2 worm cellular contexts compared by ENCODE assay signal in the genomic region with DNA sequence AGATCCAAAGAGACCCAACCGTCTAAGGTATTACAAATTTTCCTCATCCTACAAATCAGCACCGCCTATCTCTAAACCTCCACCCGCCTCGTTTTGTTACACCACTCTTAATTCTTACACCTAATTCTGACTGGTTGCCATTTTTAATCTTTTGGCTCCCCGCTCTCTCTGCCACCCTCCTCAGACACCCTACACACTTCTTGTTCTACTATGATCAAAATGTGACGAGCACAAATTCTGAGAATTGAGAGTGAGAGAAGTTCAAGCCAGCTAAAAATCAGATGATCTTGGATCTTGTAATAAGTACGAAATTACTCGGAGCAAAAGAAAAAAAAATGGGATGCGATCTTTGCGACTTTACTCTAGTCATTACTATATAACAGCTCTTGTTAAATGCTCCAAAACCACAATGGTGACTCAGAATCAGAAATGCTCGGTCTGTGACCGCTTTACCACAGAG.
TF ChIP-seq lines count a peak whose summit lies in the region.

A gene (plus strand): TSS at position 410 of the 460 bp plus-strand sequence.

TF ChIP-seq in whole organism, L1 larva, 84 proteins besides CTCF, POLR2A, EP300 and RAD21:
- TF ChIP-seq nhr-12 (tag; optimal IDR thresholded peaks at IDR 0.05; lab: Kevin White, UChicago) (no peak), tlp-1 (tag; optimal IDR thresholded peaks at IDR 0.05; lab: Kevin White, UChicago) (no peak), nhr-90 (tag; optimal IDR thresholded peaks at IDR 0.05; lab: Kevin White, UChicago; ENCODE audit: poor library complexity) (no peak), zag-1 (tag; optimal IDR thresholded peaks at IDR 0.05; lab: Kevin White, UChicago) (no peak), fos-1 (tag; optimal IDR thresholded peaks at IDR 0.05; lab: Kevin White, UChicago) (no peak), snu-23 (GFP tag; optimal IDR thresholded peaks at IDR 0.05; lab: Kevin White, UChicago) (no peak), sup-37 (GFP tag; optimal IDR thresholded peaks at IDR 0.05; lab: Kevin White, UChicago) (no peak), unc-86 (tag; optimal IDR thresholded peaks at IDR 0.05; lab: Kevin White, UChicago) (no peak), fkh-8 (tag; optimal IDR thresholded peaks at IDR 0.05; lab: Kevin White, UChicago) (peak; percentile 90), egl-27 (tag; optimal IDR thresholded peaks at IDR 0.05; lab: Kevin White, UChicago) (no peak), blmp-1 (tag; optimal IDR thresholded peaks at IDR 0.05; lab: Kevin White, UChicago) (no peak), fkh-4 (tag; optimal IDR thresholded peaks at IDR 0.05; lab: Kevin White, UChicago; ENCODE audit: borderline replicate concordance) (no peak), pax-3 (tag; optimal IDR thresholded peaks at IDR 0.05; lab: Kevin White, UChicago) (peak; percentile 69), mab-9 (GFP tag; IDR thresholded peaks at IDR 0.05; lab: Robert Waterston, UW) (no peak), F16B12.6 (tag; optimal IDR thresholded peaks at IDR 0.05; lab: Kevin White, UChicago) (no peak), ets-5 (GFP tag; IDR thresholded peaks at IDR 0.05; lab: Robert Waterston, UW) (no peak), ceh-8 (GFP tag; optimal IDR thresholded peaks at IDR 0.05; lab: Kevin White, UChicago) (no peak), alr-1 (tag; optimal IDR thresholded peaks at IDR 0.05; lab: Kevin White, UChicago; ENCODE audit: borderline replicate concordance) (no peak), nhr-71 (tag; optimal IDR thresholded peaks at IDR 0.05; lab: Kevin White, UChicago) (no peak), grh-1 (GFP tag; IDR thresholded peaks at IDR 0.05; lab: Robert Waterston, UW) (no peak), nhr-237 (tag; optimal IDR thresholded peaks at IDR 0.05; lab: Kevin White, UChicago) (no peak), lin-13 (GFP tag; optimal IDR thresholded peaks at IDR 0.05; lab: Kevin White, UChicago) (no peak), efl-1 (optimal IDR thresholded peaks at IDR 0.05; lab: Kevin White, UChicago) (no peak), efl-1 (GFP tag; optimal IDR thresholded peaks at IDR 0.05 in 1 of 2; lab: Kevin White, UChicago) (peak in 1 of 2 experiments; percentile 83), swsn-7 (tag; optimal IDR thresholded peaks at IDR 0.05; lab: Kevin White, UChicago) (peak; percentile 13), dsc-1 (tag; optimal IDR thresholded peaks at IDR 0.05; lab: Kevin White, UChicago) (peak; percentile 80), nhr-47 (tag; optimal IDR thresholded peaks at IDR 0.05; lab: Kevin White, UChicago) (peak; percentile 70), nhr-20 (tag; optimal IDR thresholded peaks at IDR 0.05; lab: Kevin White, UChicago) (peak; percentile 63), unc-30 (tag; optimal IDR thresholded peaks at IDR 0.05; lab: Kevin White, UChicago) (no peak), ceh-90 (tag; optimal IDR thresholded peaks at IDR 0.05; lab: Kevin White, UChicago) (no peak), lir-3 (tag; optimal IDR thresholded peaks at IDR 0.05; lab: Kevin White, UChicago; ENCODE audit: poor library complexity) (no peak)

TF ChIP-seq in whole organism, L2 larva, 48 proteins besides CTCF, POLR2A, EP300 and RAD21:
- no peak for TF ChIP-seq Y55F3AM.14 (GFP tag; optimal IDR thresholded peaks at IDR 0.05; lab: Kevin White, UChicago)
- TF ChIP-seq C34F6.9 (tag; optimal IDR thresholded peaks at IDR 0.05; lab: Kevin White, UChicago) = no peak
- TF ChIP-seq lin-13 (GFP tag; optimal IDR thresholded peaks at IDR 0.05; lab: Kevin White, UChicago) = no peak
- TF ChIP-seq sma-9 (GFP tag; optimal IDR thresholded peaks at IDR 0.05; lab: Kevin White, UChicago) = peak; percentile 35
- TF ChIP-seq sma-9 (tag; optimal IDR thresholded peaks at IDR 0.05; lab: Kevin White, UChicago) = no peak
